Worm (Caenorhabditis elegans) whole organism, midembryonic: ENCODE results near the gene nspb-1.

Experiments
- T22C8.4 ChIP-seq: fragments of 200-800 bp; sonication (Bioruptor generic); IDR thresholded peaks from 2 replicates; pipeline ENCODE4 v1.3.6; 2022; ENCODE audit warnings: missing genetic modification characterization, missing compliant biosample characterization
- cog-1 ChIP-seq: sonication (generic microtip); optimal IDR thresholded peaks from 2 replicates; lab custom pipeline; 2016; ENCODE audit warnings: missing genetic modification characterization, missing compliant biosample characterization
- flt-1 ChIP-seq: fragments of 200-800 bp; sonication (Bioruptor generic); IDR thresholded peaks from 2 replicates; pipeline ENCODE4 v1.3.6; 2022; ENCODE audit warnings: missing genetic modification characterization, missing compliant biosample characterization
- klf-2 ChIP-seq: fragments of 200-800 bp; sonication (Bioruptor generic); conservative IDR thresholded peaks from 2 replicates; pipeline ENCODE4 v1.3.6; 2022; ENCODE audit warnings: missing genetic modification reagents, missing genetic modification characterization, missing compliant biosample characterization
- med-1 ChIP-seq: sonication (generic microtip); optimal IDR thresholded peaks from 2 replicates; lab custom pipeline; 2017; ENCODE audit warnings: missing genetic modification characterization, mild to moderate bottlenecking, missing compliant biosample characterization, antibody characterized with exemption, missing genetic modification reagents; ENCODE audit not compliant: insufficient read depth
- ref-1 ChIP-seq: fragments of 200-800 bp; sonication (Bioruptor generic); conservative IDR thresholded peaks from 2 replicates; pipeline ENCODE4 v1.3.6; 2022; ENCODE audit warnings: missing genetic modification reagents, missing genetic modification characterization, missing compliant biosample characterization
- tab-1 ChIP-seq: fragments of 200-800 bp; sonication (Bioruptor generic); IDR thresholded peaks from 2 replicates; pipeline ENCODE4 v1.3.6; 2022; ENCODE audit warnings: missing genetic modification characterization, missing compliant biosample characterization
- ztf-23 ChIP-seq: fragments of 200-800 bp; sonication (Bioruptor generic); IDR thresholded peaks from 2 replicates; pipeline ENCODE4 v1.3.6; 2022; ENCODE audit warnings: missing genetic modification reagents, missing genetic modification characterization, missing compliant biosample characterization
- ztf-29 ChIP-seq: fragments of 200-800 bp; sonication (Bioruptor generic); IDR thresholded peaks from 2 replicates; pipeline ENCODE4 v1.3.6; 2022; ENCODE audit warnings: missing genetic modification reagents, missing genetic modification characterization, missing compliant biosample characterization

The nspb-1 gene

ce11 chrIV:6618607-6619006 lies 27.7 kb upstream of the nspb-1 start:
- TF ChIP-seq ztf-23 (GFP tag; lab: Robert Waterston, UW), result no peak
- TF ChIP-seq klf-2 (GFP tag; lab: Robert Waterston, UW), result no peak
- TF ChIP-seq ref-1, result no peak

DNA sequence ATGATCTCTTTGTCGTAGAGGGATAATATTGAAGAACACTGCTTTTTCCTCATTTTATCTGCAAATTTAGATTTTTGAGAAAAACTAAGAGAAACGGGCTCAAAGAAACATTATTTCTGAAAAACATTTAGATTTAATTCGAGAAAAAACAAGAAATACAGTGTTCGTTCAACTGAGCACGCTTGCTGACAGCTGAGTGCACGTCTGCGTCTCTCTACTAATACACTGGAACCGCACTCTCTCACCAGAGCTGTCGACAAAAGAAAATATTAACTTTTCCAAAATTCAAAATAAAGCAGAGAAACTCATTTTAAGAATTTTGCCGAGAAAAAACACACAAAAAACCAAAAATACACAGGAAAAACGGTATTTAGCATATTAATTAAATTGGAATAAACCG lies 22.4 kb upstream of the nspb-1 start, which contains the start of gene drh-1:
drh-1 (minus strand) TSS at position 58 of the 400 bp plus-strand sequence.
- TF ChIP-seq ztf-29 (no peak), ref-1 (no peak), med-1 (GFP tag; lab: Kevin White, UChicago) (no peak), tab-1 (GFP tag; lab: Robert Waterston, UW) (no peak), ztf-23 (GFP tag; lab: Robert Waterston, UW) (no peak), flt-1 (GFP tag; lab: Robert Waterston, UW) (no peak), T22C8.4 (GFP tag; lab: Robert Waterston, UW) (no peak), cog-1 (tag; lab: Kevin White, UChicago) (no peak), klf-2 (GFP tag; lab: Robert Waterston, UW) (no peak)

ce11 chrIV:6607059-6607458 lies 16.1 kb upstream of the nspb-1 start:
- no peak for TF ChIP-seq klf-2 (GFP tag; lab: Robert Waterston, UW)
- no peak for TF ChIP-seq ztf-23 (GFP tag; lab: Robert Waterston, UW)
- TF ChIP-seq cog-1 (tag; lab: Kevin White, UChicago), result no peak
- no peak for TF ChIP-seq ref-1
- no peak for TF ChIP-seq T22C8.4 (GFP tag; lab: Robert Waterston, UW)
- no peak for TF ChIP-seq ztf-29
- TF ChIP-seq med-1 (GFP tag; lab: Kevin White, UChicago), result no peak
- no peak for TF ChIP-seq tab-1 (GFP tag; lab: Robert Waterston, UW)
- TF ChIP-seq flt-1 (GFP tag; lab: Robert Waterston, UW), result no peak

ce11 chrIV:6606587-6606986 lies 15.7 kb upstream of the nspb-1 start:
- TF ChIP-seq ref-1, result no peak
- TF ChIP-seq ztf-29, result no peak
- TF ChIP-seq T22C8.4 (GFP tag; lab: Robert Waterston, UW), result no peak
- no peak for TF ChIP-seq klf-2 (GFP tag; lab: Robert Waterston, UW)
- TF ChIP-seq ztf-23 (GFP tag; lab: Robert Waterston, UW), result no peak
- TF ChIP-seq cog-1 (tag; lab: Kevin White, UChicago), result no peak
- TF ChIP-seq flt-1 (GFP tag; lab: Robert Waterston, UW), result no peak
- no peak for TF ChIP-seq med-1 (GFP tag; lab: Kevin White, UChicago)

- TF ChIP-seq klf-2 (GFP tag; lab: Robert Waterston, UW) (no peak), cog-1 (tag; lab: Kevin White, UChicago) (no peak), ztf-23 (GFP tag; lab: Robert Waterston, UW) (no peak), med-1 (GFP tag; lab: Kevin White, UChicago) (no peak), ref-1 (no peak), ztf-29 (no peak), T22C8.4 (GFP tag; lab: Robert Waterston, UW) (no peak), flt-1 (GFP tag; lab: Robert Waterston, UW) (no peak), tab-1 (GFP tag; lab: Robert Waterston, UW) (no peak)
These were observed 15.0 kb upstream of the nspb-1 start, which contains the start of gene nstp-2 for ce11 chrIV:6605863-6606262. Gene nstp-2, minus strand, starts transcription at chrIV:6606188.

- TF ChIP-seq ztf-23 (GFP tag; lab: Robert Waterston, UW) (no peak), ref-1 (no peak), klf-2 (GFP tag; lab: Robert Waterston, UW) (no peak), tab-1 (GFP tag; lab: Robert Waterston, UW) (no peak), cog-1 (tag; lab: Kevin White, UChicago) (no peak), T22C8.4 (GFP tag; lab: Robert Waterston, UW) (no peak)
These were observed 12.6 kb upstream of the nspb-1 start for ce11 chrIV:6603549-6603948.

DNA sequence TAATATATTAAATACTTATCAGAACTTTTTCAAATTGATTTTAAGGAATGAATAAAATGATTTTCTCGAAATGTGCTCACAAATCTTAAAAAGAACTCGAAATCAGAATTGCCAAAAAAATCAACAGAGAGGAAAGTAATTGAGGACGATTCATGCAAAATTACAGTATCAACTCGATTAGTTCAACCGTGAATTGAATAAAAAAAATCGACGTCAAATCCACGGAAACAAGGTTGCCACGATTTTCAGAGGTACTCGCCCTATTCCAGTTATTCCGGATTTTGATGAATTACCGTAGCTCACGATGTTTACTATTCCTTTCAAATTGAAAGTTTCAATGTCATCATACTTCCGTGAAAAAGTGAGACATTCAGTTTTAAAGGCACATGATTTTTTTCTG lies 11.5 kb upstream of the nspb-1 start, which contains the start of gene F15B10.3:
F15B10.3 (plus strand) TSS at position 301 of the 400 bp plus-strand sequence.
- TF ChIP-seq ztf-23 (GFP tag; lab: Robert Waterston, UW), result no peak
- TF ChIP-seq flt-1 (GFP tag; lab: Robert Waterston, UW), result no peak
- TF ChIP-seq tab-1 (GFP tag; lab: Robert Waterston, UW), result no peak
- no peak for TF ChIP-seq med-1 (GFP tag; lab: Kevin White, UChicago)
- TF ChIP-seq T22C8.4 (GFP tag; lab: Robert Waterston, UW), result no peak
- TF ChIP-seq ref-1, result no peak
- TF ChIP-seq klf-2 (GFP tag; lab: Robert Waterston, UW), result no peak
- TF ChIP-seq ztf-29, result no peak
- no peak for TF ChIP-seq cog-1 (tag; lab: Kevin White, UChicago)

DNA sequence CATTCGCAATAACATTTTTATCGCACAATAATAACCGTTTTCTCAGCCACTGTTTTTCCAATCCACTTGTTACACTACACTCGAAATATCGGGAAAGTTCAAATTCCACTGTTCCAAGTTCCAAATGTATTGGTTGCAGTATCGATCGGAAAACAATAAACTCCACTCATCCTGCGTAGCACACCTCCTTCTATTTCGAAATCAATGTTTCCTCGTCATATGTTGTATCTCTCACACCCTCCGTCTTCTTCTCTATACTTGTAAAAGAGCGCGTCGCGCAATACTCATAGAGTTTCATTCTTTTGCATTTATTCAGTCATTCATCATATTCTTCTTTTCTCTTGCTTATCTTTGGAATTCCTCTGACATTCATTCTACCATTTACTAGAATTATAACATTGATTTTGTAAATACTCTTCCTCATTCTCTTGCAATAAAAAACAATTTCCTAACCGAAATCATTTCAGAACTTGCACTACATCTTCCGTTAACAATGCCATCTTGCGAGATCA lies 10.4 kb upstream of the nspb-1 start, which contains the start of gene sup-36:
sup-36 (plus strand) TSS at position 462 of the 512 bp plus-strand sequence.
- TF ChIP-seq tab-1 (GFP tag; lab: Robert Waterston, UW) (no peak), cog-1 (tag; lab: Kevin White, UChicago) (no peak), med-1 (GFP tag; lab: Kevin White, UChicago) (no peak), flt-1 (GFP tag; lab: Robert Waterston, UW) (no peak), klf-2 (GFP tag; lab: Robert Waterston, UW) (no peak), T22C8.4 (GFP tag; lab: Robert Waterston, UW) (peak; percentile 49), ref-1 (no peak)

ce11 chrIV:6599447-6599846 lies 8.5 kb upstream of the nspb-1 start, which contains the start of gene F38A5.8:
Gene F38A5.8, plus strand, starts transcription at chrIV:6599747.
- TF ChIP-seq flt-1 (GFP tag; lab: Robert Waterston, UW), result no peak
- TF ChIP-seq tab-1 (GFP tag; lab: Robert Waterston, UW), result no peak
- no peak for TF ChIP-seq med-1 (GFP tag; lab: Kevin White, UChicago)
- TF ChIP-seq klf-2 (GFP tag; lab: Robert Waterston, UW), result no peak
- TF ChIP-seq T22C8.4 (GFP tag; lab: Robert Waterston, UW), result no peak
- no peak for TF ChIP-seq cog-1 (tag; lab: Kevin White, UChicago)
- no peak for TF ChIP-seq ref-1
- no peak for TF ChIP-seq ztf-29
- no peak for TF ChIP-seq ztf-23 (GFP tag; lab: Robert Waterston, UW)
